Fruit fly (Drosophila melanogaster): Measurements from ENCODE around the gene bowl.

The bowl gene

dm6 chr2L:3832249-3832675, 60.8 kb downstream of the bowl start:
- TF ChIP-seq Mnt (GFP tag; optimal IDR thresholded peaks at IDR 0.05) (no peak), CG5204 (GFP tag; optimal IDR thresholded peaks at IDR 0.05) (no peak), pad (GFP tag; optimal IDR thresholded peaks at IDR 0.05) (no peak), CG14711 (tag; optimal IDR thresholded peaks at IDR 0.05) (no peak), cic (GFP tag; optimal IDR thresholded peaks at IDR 0.05) (no peak), kay (GFP tag; ENCODE audit: borderline replicate concordance) (no peak), bab1 (GFP tag; optimal IDR thresholded peaks at IDR 0.05) (no peak), CG11617 (GFP tag; optimal IDR thresholded peaks at IDR 0.05) (no peak), Clk (GFP tag; optimal IDR thresholded peaks at IDR 0.05) (no peak), toe (GFP tag; optimal IDR thresholded peaks at IDR 0.05) (no peak), CG1620 (GFP tag; optimal IDR thresholded peaks at IDR 0.05) (no peak), CG7045 (GFP tag; optimal IDR thresholded peaks at IDR 0.05) (no peak), Crg-1 (GFP tag; optimal IDR thresholded peaks at IDR 0.05) (no peak), cnc (optimal IDR thresholded peaks at IDR 0.05) (no peak), ovo (GFP tag; optimal IDR thresholded peaks at IDR 0.05) (no peak), CG7101 (tag; optimal IDR thresholded peaks at IDR 0.05) (no peak), CG33017 (tag; optimal IDR thresholded peaks at IDR 0.05) (no peak), Hr96 (GFP tag; optimal IDR thresholded peaks at IDR 0.05) (no peak), CG12768 (GFP tag; optimal IDR thresholded peaks at IDR 0.05) (no peak), tj (GFP tag; optimal IDR thresholded peaks at IDR 0.05) (no peak)
